Worm (Caenorhabditis elegans) whole organism, young adult: ENCODE results near the gene nspc-9.

Experiments
- F22D6.2 ChIP-seq: sonication (generic microtip); optimal IDR thresholded peaks from 2 replicates; lab custom pipeline; 2016; ENCODE audit warnings: mild to moderate bottlenecking, missing genetic modification characterization, missing compliant biosample characterization
- F55B11.4 ChIP-seq: sonication (generic microtip); optimal IDR thresholded peaks from 2 replicates; lab custom pipeline; 2016; ENCODE audit warnings: missing compliant biosample characterization, missing genetic modification characterization, borderline replicate concordance; ENCODE audit not compliant: insufficient read depth
- K11D2.4 ChIP-seq: fragments of 200-800 bp; sonication (Bioruptor generic); IDR thresholded peaks from 2 replicates; pipeline ENCODE4 v1.3.6; 2022; ENCODE audit warnings: missing genetic modification reagents, missing genetic modification characterization, missing compliant biosample characterization
- K12H6.12 ChIP-seq: fragments of 200-800 bp; sonication (Bioruptor generic); optimal IDR thresholded peaks from 2 replicates; lab custom pipeline; 2018; ENCODE audit warnings: mild to moderate bottlenecking, missing genetic modification characterization, missing compliant biosample characterization
- Y53F4B.3 ChIP-seq: fragments of 200-800 bp; sonication (Bioruptor generic); IDR thresholded peaks from 2 replicates; pipeline ENCODE4 v1.3.6; 2022; ENCODE audit warnings: missing genetic modification reagents, missing genetic modification characterization, missing compliant biosample characterization
- ZK185.1 ChIP-seq: sonication (generic microtip); optimal IDR thresholded peaks from 2 replicates; lab custom pipeline; 2016; ENCODE audit warnings: mild to moderate bottlenecking, missing genetic modification characterization, missing compliant biosample characterization; ENCODE audit not compliant: poor library complexity, severe bottlenecking
- aptf-3 ChIP-seq: fragments of 200-800 bp; sonication (Bioruptor generic); IDR thresholded peaks from 2 replicates; pipeline ENCODE4 v1.3.6; 2022; ENCODE audit warnings: missing genetic modification characterization, missing compliant biosample characterization
- bed-2 ChIP-seq: fragments of 200-800 bp; sonication (Bioruptor generic); IDR thresholded peaks from 2 replicates; pipeline ENCODE4 v1.3.6; 2022; ENCODE audit warnings: missing genetic modification reagents, missing genetic modification characterization, missing compliant biosample characterization
- ceh-100 ChIP-seq: fragments of 200-800 bp; sonication (Bioruptor generic); IDR thresholded peaks from 2 replicates; pipeline ENCODE4 v1.3.6; 2022; ENCODE audit warnings: missing genetic modification reagents, missing genetic modification characterization, missing compliant biosample characterization
- die-1 ChIP-seq: sonication (generic microtip); optimal IDR thresholded peaks from 2 replicates; lab custom pipeline; 2016; ENCODE audit warnings: missing genotype, mild to moderate bottlenecking, missing genetic modification characterization, missing compliant biosample characterization
- ekl-4 ChIP-seq: fragments of 200-800 bp; sonication (Bioruptor generic); IDR thresholded peaks from 2 replicates; pipeline ENCODE4 v1.3.6; 2022; ENCODE audit warnings: missing genetic modification reagents, missing genetic modification characterization, missing compliant biosample characterization
- ets-4 ChIP-seq: fragments of 200-800 bp; sonication (Bioruptor generic); optimal IDR thresholded peaks from 2 replicates; lab custom pipeline; 2018; ENCODE audit warnings: mild to moderate bottlenecking, missing genetic modification characterization, missing compliant biosample characterization
- hmg-1.2 ChIP-seq: fragments of 200-800 bp; sonication (Bioruptor generic); IDR thresholded peaks from 2 replicates; pipeline ENCODE4 v1.3.6; 2022; ENCODE audit warnings: missing genetic modification reagents, missing genetic modification characterization, missing compliant biosample characterization
- lag-1 ChIP-seq: fragments of 200-800 bp; sonication (Bioruptor generic); IDR thresholded peaks from 2 replicates; pipeline ENCODE4 v1.3.6; 2022; ENCODE audit warnings: missing genetic modification reagents, missing genetic modification characterization, missing compliant biosample characterization
- let-607 ChIP-seq, 2 experiments: fragments of 200-800 bp in 1 of 2; sonication (Bioruptor generic) in 1 of 2; sonication (generic microtip) in 1 of 2; optimal IDR thresholded peaks; 2 replicates each; lab custom pipeline; 2016 to 2018; ENCODE audit warnings: mild to moderate bottlenecking in 2 of 2, missing compliant biosample characterization in 2 of 2, missing genetic modification characterization in 2 of 2, moderate library complexity in 2 of 2, missing genotype in 1 of 2
- lin-54 ChIP-seq: fragments of 200-800 bp; sonication (Bioruptor generic); optimal IDR thresholded peaks from 2 replicates; lab custom pipeline; 2018; ENCODE audit warnings: mild to moderate bottlenecking, missing genetic modification characterization, missing compliant biosample characterization
- lsl-1 ChIP-seq: fragments of 200-800 bp; sonication (Bioruptor generic); optimal IDR thresholded peaks from 2 replicates; lab custom pipeline; 2018; ENCODE audit warnings: mild to moderate bottlenecking, missing genetic modification characterization, moderate library complexity, missing compliant biosample characterization
- madf-8 ChIP-seq: fragments of 200-800 bp; sonication (Bioruptor generic); conservative IDR thresholded peaks from 2 replicates; pipeline ENCODE4 v1.3.6; 2022; ENCODE audit warnings: missing genetic modification reagents, missing genetic modification characterization, missing compliant biosample characterization
- nfyb-1 ChIP-seq: fragments of 200-800 bp; sonication (Bioruptor generic); IDR thresholded peaks from 2 replicates; pipeline ENCODE4 v1.3.6; 2022; ENCODE audit warnings: missing genetic modification reagents, missing genetic modification characterization, missing compliant biosample characterization
- nhr-90 ChIP-seq: sonication (generic microtip); optimal IDR thresholded peaks from 2 replicates; lab custom pipeline; 2016; ENCODE audit warnings: missing genotype, mild to moderate bottlenecking, missing genetic modification characterization, missing compliant biosample characterization
- rcor-1 ChIP-seq: fragments of 200-800 bp; sonication (Bioruptor generic); IDR thresholded peaks from 2 replicates; pipeline ENCODE4 v1.3.6; 2022; ENCODE audit warnings: missing genetic modification reagents, missing genetic modification characterization, missing compliant biosample characterization
- repo-1 ChIP-seq: sonication (generic microtip); optimal IDR thresholded peaks from 2 replicates; lab custom pipeline; 2017; ENCODE audit warnings: mild to moderate bottlenecking, missing genetic modification characterization, missing compliant biosample characterization
- sea-2 ChIP-seq: fragments of 200-800 bp; sonication (Bioruptor generic); IDR thresholded peaks from 2 replicates; pipeline ENCODE4 v1.3.6; 2022; ENCODE audit warnings: missing genetic modification characterization, missing compliant biosample characterization
- snpc-1.1 ChIP-seq: sonication (generic microtip); optimal IDR thresholded peaks from 2 replicates; lab custom pipeline; 2017; ENCODE audit warnings: missing genetic modification characterization, mild to moderate bottlenecking, missing compliant biosample characterization, antibody characterized with exemption, moderate library complexity, missing genotype, missing genetic modification reagents; ENCODE audit not compliant: insufficient read depth
- snpc-3.4 ChIP-seq: sonication (generic microtip); optimal IDR thresholded peaks from 2 replicates; lab custom pipeline; 2017; ENCODE audit warnings: missing genetic modification characterization, mild to moderate bottlenecking, missing compliant biosample characterization, antibody characterized with exemption, moderate library complexity, missing genotype, missing genetic modification reagents
- snpc-4 ChIP-seq, 5 experiments: fragments of 150-350 bp in 1 of 5; sonication (generic microtip) in 4 of 5; optimal IDR thresholded peaks; 2 replicates each; lab custom pipeline; 2014 to 2018; ENCODE audit warnings: missing genetic modification characterization in 5 of 5, missing biosample characterization in 3 of 5, antibody characterized with exemption in 2 of 5, mild to moderate bottlenecking in 2 of 5, missing compliant biosample characterization in 2 of 5, missing genotype in 2 of 5, moderate library complexity in 2 of 5, missing genetic modification reagents in 1 of 5
- somi-1 ChIP-seq: fragments of 200-800 bp; sonication (Bioruptor generic); optimal IDR thresholded peaks from 2 replicates; lab custom pipeline; 2018; ENCODE audit warnings: mild to moderate bottlenecking, missing genetic modification characterization, missing compliant biosample characterization
- xnd-1 ChIP-seq: sonication (generic microtip); optimal IDR thresholded peaks from 2 replicates; lab custom pipeline; 2016; ENCODE audit warnings: missing genotype, missing genetic modification reagents, missing genetic modification characterization, missing compliant biosample characterization
- zfh-2 ChIP-seq: fragments of 200-800 bp; sonication (Bioruptor generic); conservative IDR thresholded peaks from 2 replicates; pipeline ENCODE4 v1.3.6; 2022; ENCODE audit warnings: missing genetic modification reagents, missing genetic modification characterization, missing compliant biosample characterization
- zim-3 ChIP-seq: sonication (generic microtip); optimal IDR thresholded peaks from 2 replicates; lab custom pipeline; 2017; ENCODE audit warnings: mild to moderate bottlenecking, missing genetic modification characterization, moderate library complexity, missing compliant biosample characterization
- ztf-25 ChIP-seq: fragments of 200-800 bp; sonication (Bioruptor generic); IDR thresholded peaks from 2 replicates; pipeline ENCODE4 v1.3.6; 2022; ENCODE audit warnings: missing genetic modification reagents, missing genetic modification characterization, missing compliant biosample characterization

Gene nspc-9

ce11 chrX:12333479-12333878, 9.7 kb downstream of the nspc-9 start, which contains the start of gene srd-47:
srd-47 (plus strand) TSS chrX:12333642.
- TF ChIP-seq nhr-90 (tag; lab: Kevin White, UChicago) = no peak
- no peak for TF ChIP-seq xnd-1
- TF ChIP-seq Y53F4B.3 (GFP tag; lab: Robert Waterston, UW) = no peak
- no peak for TF ChIP-seq lin-54 (GFP tag; lab: Kevin White, UChicago)
- TF ChIP-seq ztf-25 = no peak
- no peak for TF ChIP-seq zim-3 (tag; lab: Kevin White, UChicago)
- no peak for TF ChIP-seq rcor-1 (GFP tag; lab: Robert Waterston, UW)

DNA sequence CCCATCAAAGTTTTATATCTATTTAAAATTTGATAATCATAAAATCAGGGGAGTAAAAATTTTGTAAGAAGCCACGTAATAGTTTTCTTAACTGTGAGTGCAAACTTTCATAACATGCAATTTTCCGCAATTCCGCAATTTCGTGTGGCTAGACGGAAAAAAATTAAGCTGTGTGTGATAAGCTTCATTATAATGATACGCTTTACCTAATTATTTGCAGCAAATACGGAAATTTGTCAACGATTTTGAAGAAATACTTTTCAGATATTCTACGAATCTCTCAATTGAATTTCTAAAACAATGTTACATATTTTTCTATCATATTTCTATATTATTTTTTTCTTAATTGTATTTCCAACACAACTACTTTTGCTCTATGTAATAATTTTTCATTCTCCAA, 11.4 kb downstream of the nspc-9 start, which contains the start of gene srd-46:
TSS of gene srd-46 (plus strand) at position 301 of the 400 bp plus-strand sequence.
- TF ChIP-seq xnd-1 (no peak), ets-4 (GFP tag; lab: Kevin White, UChicago) (no peak), somi-1 (GFP tag; lab: Kevin White, UChicago) (no peak), zfh-2 (GFP tag; lab: Robert Waterston, UW) (no peak), snpc-4 (GFP tag; optimal IDR thresholded peaks at IDR 0.05; lab: Kevin White, UChicago) (no peak), snpc-4 (tag; optimal IDR thresholded peaks at IDR 0.05; lab: Kevin White, UChicago) (no peak), ekl-4 (GFP tag; lab: Robert Waterston, UW) (no peak), hmg-1.2 (no peak), sea-2 (GFP tag; lab: Robert Waterston, UW) (no peak), ZK185.1 (tag; lab: Kevin White, UChicago) (no peak), madf-8 (GFP tag; lab: Robert Waterston, UW) (no peak)
- TF ChIP-seq, all 124 proteins: peak for 0

DNA sequence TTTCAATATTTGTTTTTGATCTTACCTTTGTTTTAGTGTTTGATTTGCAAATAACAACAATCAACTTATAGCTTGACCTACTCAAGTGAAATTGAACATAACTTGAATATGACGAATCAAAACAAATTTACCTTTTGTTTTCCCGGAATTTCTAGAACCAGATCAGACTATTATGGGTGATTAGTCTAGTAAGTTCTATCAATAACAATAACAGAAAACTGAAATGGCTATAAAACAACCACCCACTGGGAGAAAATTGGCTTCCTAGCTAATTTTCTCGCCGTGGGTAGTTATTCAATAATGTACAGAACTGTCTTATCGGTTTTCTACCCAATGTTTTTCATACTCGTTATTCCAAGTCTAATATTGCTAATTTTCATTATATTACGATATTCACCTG, 14.5 kb downstream of the nspc-9 start, which contains the start of gene srd-45:
TSS of gene srd-45 (plus strand) at position 301 of the 400 bp plus-strand sequence.
- TF ChIP-seq nfyb-1 (GFP tag; lab: Robert Waterston, UW) = no peak
- no peak for TF ChIP-seq ceh-100 (GFP tag; lab: Robert Waterston, UW)
- no peak for TF ChIP-seq K12H6.12
- TF ChIP-seq lsl-1 = no peak
- TF ChIP-seq let-607 (tag; optimal IDR thresholded peaks at IDR 0.05; lab: Kevin White, UChicago) = no peak
- no peak for TF ChIP-seq aptf-3 (GFP tag; lab: Robert Waterston, UW)
- TF ChIP-seq lag-1 = no peak
- no peak for TF ChIP-seq bed-2 (GFP tag; lab: Robert Waterston, UW)

DNA sequence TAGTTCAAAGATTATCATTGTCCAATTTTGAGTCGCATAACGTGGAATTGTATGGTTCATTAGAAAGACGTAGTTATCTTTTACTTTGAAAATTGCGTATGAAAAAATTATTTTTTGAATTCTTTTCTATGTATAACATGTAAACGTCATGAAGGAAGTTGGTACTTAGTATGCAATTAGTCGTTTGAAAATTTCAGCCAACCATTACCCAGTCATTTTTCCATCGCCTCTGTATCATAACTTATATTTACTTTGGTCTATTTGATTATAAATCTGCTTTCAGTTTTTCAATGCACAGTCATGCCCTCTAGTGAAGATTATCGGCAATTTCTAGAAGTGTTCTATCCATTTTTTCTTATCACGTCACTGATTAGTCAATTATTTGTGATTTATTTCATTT, 16.8 kb downstream of the nspc-9 start, which contains the start of gene srd-41:
TSS of gene srd-41 (plus strand) at position 301 of the 400 bp plus-strand sequence.
- no peak for TF ChIP-seq F55B11.4 (tag; lab: Kevin White, UChicago)
- no peak for TF ChIP-seq K11D2.4 (GFP tag; lab: Robert Waterston, UW)
- TF ChIP-seq repo-1 (tag; lab: Kevin White, UChicago) = no peak
- no peak for TF ChIP-seq nfyb-1 (GFP tag; lab: Robert Waterston, UW)
- no peak for TF ChIP-seq snpc-1.1 (tag; lab: Kevin White, UChicago)
- TF ChIP-seq snpc-3.4 (tag; lab: Kevin White, UChicago) = no peak
- TF ChIP-seq hmg-1.2 = no peak
- no peak for TF ChIP-seq die-1 (tag; lab: Kevin White, UChicago)
- no peak for TF ChIP-seq lin-54 (GFP tag; lab: Kevin White, UChicago)
- no peak for TF ChIP-seq F22D6.2
- TF ChIP-seq bed-2 (GFP tag; lab: Robert Waterston, UW) = no peak
